Fruit fly (Drosophila melanogaster) whole organism, prepupa: ENCODE measurements around the gene Ntf-2r.
A peak's percentile ranks its signal among the peaks of the same experiment; 100 is the strongest.

ENCODE experiments used
- CG10631 ChIP-seq: fragments of 200-800 bp; sonication (Bioruptor generic); optimal IDR thresholded peaks from 2 replicates; lab custom pipeline; 2016; ENCODE audit warnings: missing biosample characterization, missing genetic modification characterization
- CG10669 ChIP-seq: fragments of 200-800 bp; sonication (Bioruptor generic); optimal IDR thresholded peaks from 3 replicates; lab custom pipeline; 2018; ENCODE audit warnings: missing biosample characterization, mild to moderate bottlenecking, missing genetic modification characterization, moderate library complexity
- CG11294 ChIP-seq: fragments of 200-800 bp; sonication (Bioruptor generic); IDR thresholded peaks from 2 replicates; pipeline ENCODE4 v1.3.6; 2022; ENCODE audit warnings: missing biosample characterization, missing genetic modification characterization
- CG11762 ChIP-seq: fragments of 200-800 bp; sonication (Bioruptor generic); optimal IDR thresholded peaks from 3 replicates; lab custom pipeline; 2016; ENCODE audit warnings: missing biosample characterization, missing genetic modification characterization; ENCODE audit not compliant: insufficient read depth
- CG11902 ChIP-seq: fragments of 200-800 bp; sonication (Bioruptor generic); optimal IDR thresholded peaks from 3 replicates; lab custom pipeline; 2016; ENCODE audit warnings: missing biosample characterization, missing genetic modification characterization
- CG15336 ChIP-seq: fragments of 200-800 bp; sonication (Bioruptor generic); IDR thresholded peaks from 2 replicates; pipeline ENCODE4 v1.3.6; 2022; ENCODE audit warnings: missing biosample characterization, missing genetic modification characterization
- CG3032 ChIP-seq: fragments of 200-800 bp; optimal IDR thresholded peaks from 2 replicates; lab custom pipeline; 2019; ENCODE audit warnings: missing biosample characterization, mild to moderate bottlenecking, missing genetic modification characterization, moderate library complexity
- CG31627 ChIP-seq: fragments of 200-800 bp; sonication (Bioruptor generic); optimal IDR thresholded peaks from 3 replicates; lab custom pipeline; 2016; ENCODE audit warnings: missing biosample characterization, missing genetic modification characterization
- CG32006 ChIP-seq: fragments of 200-800 bp; sonication (Bioruptor generic); optimal IDR thresholded peaks from 3 replicates; lab custom pipeline; 2017; ENCODE audit warnings: missing biosample characterization, mild to moderate bottlenecking, missing genetic modification characterization
- CG3919 ChIP-seq: fragments of 200-800 bp; sonication (Bioruptor generic); optimal IDR thresholded peaks from 3 replicates; lab custom pipeline; 2016; ENCODE audit warnings: missing biosample characterization, missing genetic modification characterization
- CG4318 ChIP-seq: fragments of 200-800 bp; sonication (Bioruptor generic); optimal IDR thresholded peaks from 3 replicates; lab custom pipeline; 2017; ENCODE audit warnings: missing biosample characterization, mild to moderate bottlenecking, missing genetic modification characterization
- CG6163 ChIP-seq: fragments of 200-800 bp; sonication (Bioruptor generic); IDR thresholded peaks from 3 replicates; pipeline ENCODE4 v1.3.6; 2022; ENCODE audit warnings: missing biosample characterization, missing genetic modification characterization
- CG6792 ChIP-seq: fragments of 200-800 bp; sonication (Bioruptor generic); optimal IDR thresholded peaks from 3 replicates; lab custom pipeline; 2016; ENCODE audit warnings: missing biosample characterization, missing genetic modification characterization
- CG6808 ChIP-seq: fragments of 200-800 bp; sonication (Bioruptor generic); optimal IDR thresholded peaks from 3 replicates; lab custom pipeline; 2017; ENCODE audit warnings: missing biosample characterization, missing genetic modification characterization, mild to moderate bottlenecking, moderate library complexity, missing genetic modification reagents
- CG6854 ChIP-seq: fragments of 200-800 bp; sonication (Bioruptor generic); optimal IDR thresholded peaks from 2 replicates; lab custom pipeline; 2017; ENCODE audit warnings: missing biosample characterization, mild to moderate bottlenecking, missing genetic modification characterization
- CG7368 ChIP-seq: fragments of 200-800 bp; sonication (Bioruptor generic); optimal IDR thresholded peaks from 3 replicates; lab custom pipeline; 2016; ENCODE audit warnings: missing biosample characterization, missing genetic modification characterization
- CG8119 ChIP-seq: fragments of 200-800 bp; sonication (Bioruptor generic); IDR thresholded peaks from 3 replicates; pipeline ENCODE4 v1.3.6; 2022; ENCODE audit warnings: missing biosample characterization, missing genetic modification characterization
- CG8319 ChIP-seq: fragments of 200-800 bp; sonication (Bioruptor generic); optimal IDR thresholded peaks from 3 replicates; lab custom pipeline; 2016; ENCODE audit warnings: missing biosample characterization, missing genetic modification characterization
- CG8632 ChIP-seq: fragments of 200-800 bp; sonication (Bioruptor generic); optimal IDR thresholded peaks from 3 replicates; lab custom pipeline; 2016; ENCODE audit warnings: missing biosample characterization, missing genetic modification characterization
- CG9139 ChIP-seq: fragments of 200-800 bp; sonication (Bioruptor generic); optimal IDR thresholded peaks from 3 replicates; lab custom pipeline; 2017; ENCODE audit warnings: missing biosample characterization, mild to moderate bottlenecking, missing genetic modification characterization
- Eip75B ChIP-seq: fragments of 200-800 bp; sonication (Bioruptor generic); optimal IDR thresholded peaks from 3 replicates; lab custom pipeline; 2016; ENCODE audit warnings: missing biosample characterization, missing genetic modification characterization
- Eip78C ChIP-seq: fragments of 200-800 bp; sonication (Bioruptor generic); peaks from one replicate; lab custom pipeline; 2016; ENCODE audit warnings: missing biosample characterization, missing genetic modification characterization
- Eip93F ChIP-seq: fragments of 200-800 bp; sonication (Bioruptor generic); optimal IDR thresholded peaks from 2 replicates; lab custom pipeline; 2016; ENCODE audit warnings: missing biosample characterization, mild to moderate bottlenecking, missing genetic modification characterization
- Ets21C ChIP-seq: fragments of 200-800 bp; sonication (Bioruptor generic); optimal IDR thresholded peaks from 3 replicates; lab custom pipeline; 2016; ENCODE audit warnings: missing biosample characterization, missing genetic modification characterization
- Gug ChIP-seq: fragments of 200-800 bp; sonication (Bioruptor generic); IDR thresholded peaks from 2 replicates; pipeline ENCODE4 v1.3.6; 2022; ENCODE audit warnings: missing biosample characterization, missing genetic modification characterization
- Hr38 ChIP-seq: sonication (Bioruptor generic); optimal IDR thresholded peaks from 2 replicates; lab custom pipeline; 2016; ENCODE audit warnings: missing biosample characterization, missing genetic modification characterization
- Hr39 ChIP-seq: fragments of 200-800 bp; sonication (Bioruptor generic); optimal IDR thresholded peaks from 2 replicates; lab custom pipeline; 2016; ENCODE audit warnings: missing biosample characterization, missing genetic modification characterization
- Hr4 ChIP-seq: fragments of 200-800 bp; sonication (Bioruptor generic); optimal IDR thresholded peaks from 3 replicates; lab custom pipeline; 2016; ENCODE audit warnings: missing biosample characterization, missing genetic modification characterization
- Lpt ChIP-seq: fragments of 200-800 bp; sonication (Bioruptor generic); optimal IDR thresholded peaks from 3 replicates; lab custom pipeline; 2016; ENCODE audit warnings: missing biosample characterization, missing genetic modification characterization
- Met ChIP-seq: fragments of 200-800 bp; sonication (Bioruptor generic); optimal IDR thresholded peaks from 3 replicates; lab custom pipeline; 2016; ENCODE audit warnings: missing biosample characterization, missing genetic modification characterization
- OdsH ChIP-seq: fragments of 200-800 bp; sonication (Bioruptor generic); optimal IDR thresholded peaks from 3 replicates; lab custom pipeline; 2016; ENCODE audit warnings: missing biosample characterization, missing genetic modification characterization
- Smox ChIP-seq: fragments of 200-800 bp; sonication (Bioruptor generic); optimal IDR thresholded peaks from 3 replicates; lab custom pipeline; 2016; ENCODE audit warnings: missing biosample characterization, missing genetic modification characterization
- Sox102F ChIP-seq: fragments of 200-800 bp; sonication (Bioruptor generic); optimal IDR thresholded peaks from 2 replicates; lab custom pipeline; 2016; ENCODE audit warnings: missing biosample characterization, mild to moderate bottlenecking, missing genetic modification characterization
- Sox14 ChIP-seq: fragments of 200-800 bp; sonication (Bioruptor generic); optimal IDR thresholded peaks from 3 replicates; lab custom pipeline; 2016; ENCODE audit warnings: missing biosample characterization, missing genetic modification characterization
- Sox15 ChIP-seq: fragments of 200-800 bp; sonication (Bioruptor generic); optimal IDR thresholded peaks from 3 replicates; lab custom pipeline; 2016; ENCODE audit warnings: missing biosample characterization, missing genetic modification characterization
- achi ChIP-seq: fragments of 200-800 bp; sonication (Bioruptor generic); optimal IDR thresholded peaks from 3 replicates; lab custom pipeline; 2016; ENCODE audit warnings: missing biosample characterization, missing genetic modification characterization
- cyc ChIP-seq: fragments of 200-800 bp; sonication (Bioruptor generic); optimal IDR thresholded peaks from 3 replicates; lab custom pipeline; 2016; ENCODE audit warnings: missing biosample characterization, missing genetic modification characterization
- dac ChIP-seq: fragments of 200-800 bp; sonication (Bioruptor generic); optimal IDR thresholded peaks from 2 replicates; lab custom pipeline; 2017; ENCODE audit warnings: missing biosample characterization, mild to moderate bottlenecking, missing genetic modification characterization
- dsx ChIP-seq: fragments of 200-800 bp; optimal IDR thresholded peaks from 3 replicates; lab custom pipeline; 2019; ENCODE audit warnings: missing biosample characterization, mild to moderate bottlenecking, missing genetic modification characterization, moderate library complexity; ENCODE audit not compliant: poor library complexity, severe bottlenecking
- eg ChIP-seq: fragments of 200-800 bp; sonication (Bioruptor generic); IDR thresholded peaks from 3 replicates; pipeline ENCODE4 v1.3.6; 2022; ENCODE audit warnings: missing biosample characterization, missing genetic modification characterization
- fd59A ChIP-seq: fragments of 200-800 bp; sonication (Bioruptor generic); optimal IDR thresholded peaks from 2 replicates; lab custom pipeline; 2017; ENCODE audit warnings: missing biosample characterization, mild to moderate bottlenecking, missing genetic modification characterization, missing genetic modification reagents
- fd85E ChIP-seq: fragments of 200-800 bp; sonication (Bioruptor generic); optimal IDR thresholded peaks from 3 replicates; lab custom pipeline; 2016; ENCODE audit warnings: missing biosample characterization, missing genetic modification characterization
- fkh ChIP-seq: fragments of 200-800 bp; sonication (Bioruptor generic); optimal IDR thresholded peaks from 3 replicates; lab custom pipeline; 2017; ENCODE audit warnings: missing biosample characterization, mild to moderate bottlenecking, missing genetic modification characterization, moderate library complexity
- net ChIP-seq: fragments of 200-800 bp; sonication (Bioruptor generic); optimal IDR thresholded peaks from 3 replicates; lab custom pipeline; 2016; ENCODE audit warnings: missing biosample characterization, missing genetic modification characterization
- salr ChIP-seq, 2 experiments: fragments of 200-800 bp; sonication (Bioruptor generic); optimal IDR thresholded peaks; 3 replicates each; lab custom pipeline; 2016 to 2018; ENCODE audit warnings: missing biosample characterization in 2 of 2, missing genetic modification characterization in 2 of 2, mild to moderate bottlenecking in 1 of 2
- spab ChIP-seq: fragments of 200-800 bp; sonication (Bioruptor generic); optimal IDR thresholded peaks from 2 replicates; lab custom pipeline; 2017; ENCODE audit warnings: missing biosample characterization, mild to moderate bottlenecking, missing genetic modification characterization, missing genetic modification reagents
- svp ChIP-seq: fragments of 200-800 bp; sonication (Bioruptor generic); peaks from one replicate; lab custom pipeline; 2016; ENCODE audit warnings: missing biosample characterization, missing genetic modification characterization
- vri ChIP-seq: fragments of 200-800 bp; sonication (Bioruptor generic); optimal IDR thresholded peaks from 3 replicates; lab custom pipeline; 2016; ENCODE audit warnings: missing biosample characterization, mild to moderate bottlenecking, missing genetic modification characterization

Ntf-2r gene

dm6 chr2L:18466202-18466591 is 11.7 kb downstream of the Ntf-2r start (continued):
- TF ChIP-seq svp (GFP tag; lab: Kevin White, UChicago) (peak; percentile 84), spab (GFP tag; lab: Kevin White, UChicago) (peak; percentile 18), eg (GFP tag; lab: Robert Waterston, UW) (no peak), fkh (no peak), Sox102F (peak; percentile 48), Lpt (GFP tag; lab: Kevin White, UChicago) (no peak), Eip78C (GFP tag; lab: Kevin White, UChicago) (peak; percentile 84), Hr39 (GFP tag; lab: Kevin White, UChicago) (peak; percentile 70), CG4318 (GFP tag; lab: Kevin White, UChicago) (peak; percentile 28), Hr4 (GFP tag; lab: Kevin White, UChicago) (peak; percentile 35), Sox15 (GFP tag; lab: Kevin White, UChicago) (peak; percentile 29), CG7368 (no peak), cyc (GFP tag; lab: Kevin White, UChicago) (peak; percentile 53), Met (peak; percentile 72), CG6808 (GFP tag; lab: Kevin White, UChicago) (no peak), Sox14 (peak; percentile 55), CG6792 (GFP tag; lab: Kevin White, UChicago) (peak; percentile 30), CG3919 (peak; percentile 64), CG3032 (peak; percentile 31), Ets21C (GFP tag; lab: Kevin White, UChicago) (peak; percentile 55), net (GFP tag; lab: Kevin White, UChicago) (no peak), CG10669 (GFP tag; lab: Kevin White, UChicago) (peak; percentile 45), fd59A (no peak), Hr38 (GFP tag; lab: Kevin White, UChicago) (no peak), dsx (GFP tag; lab: Kevin White, UChicago) (no peak), CG8319 (GFP tag; lab: Kevin White, UChicago) (no peak), CG31627 (GFP tag; lab: Kevin White, UChicago) (peak; percentile 51), fd85E (GFP tag; lab: Kevin White, UChicago) (no peak), CG6163 (no peak), vri (no peak), Smox (GFP tag; lab: Kevin White, UChicago) (peak; percentile 70), CG32006 (GFP tag; lab: Kevin White, UChicago) (peak; percentile 57), Eip93F (GFP tag; lab: Kevin White, UChicago) (no peak), CG11294 (GFP tag; lab: Robert Waterston, UW) (no peak), CG11762 (GFP tag; lab: Kevin White, UChicago) (no peak), CG15336 (no peak), Eip75B (GFP tag; lab: Kevin White, UChicago) (peak; percentile 24)

dm6 chr2L:18466669-18467068 is 12.2 kb downstream of the Ntf-2r start:
- TF ChIP-seq CG6163 (peak; percentile 45; the same call in 1 of the 3 replicates), CG3032 (no peak)

dm6 chr2L:18467464-18467863 is 13.0 kb downstream of the Ntf-2r start:
- peak; percentile 18 for TF ChIP-seq Lpt (GFP tag; lab: Kevin White, UChicago)
- no peak for TF ChIP-seq OdsH (GFP tag; lab: Kevin White, UChicago)
- no peak; the same call in 2 of the 3 replicates for TF ChIP-seq CG8119 (GFP tag; lab: Robert Waterston, UW)
- no peak for TF ChIP-seq Gug (GFP tag; lab: Robert Waterston, UW)
- TF ChIP-seq CG32006 (GFP tag; lab: Kevin White, UChicago): no peak
- no peak for TF ChIP-seq fkh
- no peak for TF ChIP-seq fd85E (GFP tag; lab: Kevin White, UChicago)
- no peak for TF ChIP-seq Smox (GFP tag; lab: Kevin White, UChicago)
- TF ChIP-seq CG6854 (GFP tag; lab: Kevin White, UChicago): peak; percentile 25
- TF ChIP-seq CG7368: no peak
- no peak for TF ChIP-seq Ets21C (GFP tag; lab: Kevin White, UChicago)
- no peak for TF ChIP-seq Hr4 (GFP tag; lab: Kevin White, UChicago)
- peak; percentile 17 for TF ChIP-seq Eip78C (GFP tag; lab: Kevin White, UChicago)
- TF ChIP-seq CG9139 (GFP tag; lab: Kevin White, UChicago): no peak
- peak; percentile 19 for TF ChIP-seq CG6808 (GFP tag; lab: Kevin White, UChicago)
- no peak for TF ChIP-seq Hr39 (GFP tag; lab: Kevin White, UChicago)
- TF ChIP-seq CG6163: peak; percentile 62; the same call in 2 of the 3 replicates
- TF ChIP-seq CG10631 (GFP tag; lab: Kevin White, UChicago): no peak
- no peak for TF ChIP-seq net (GFP tag; lab: Kevin White, UChicago)
- TF ChIP-seq CG3919: no peak
- TF ChIP-seq eg (GFP tag; lab: Robert Waterston, UW): no peak
- TF ChIP-seq CG8632 (GFP tag; lab: Kevin White, UChicago): no peak
- TF ChIP-seq CG11902 (GFP tag; lab: Kevin White, UChicago): no peak
- TF ChIP-seq achi (GFP tag; lab: Kevin White, UChicago): no peak
- TF ChIP-seq salr (GFP tag; optimal IDR thresholded peaks at IDR 0.05; lab: Kevin White, UChicago): no peak
- TF ChIP-seq Eip75B (GFP tag; lab: Kevin White, UChicago): no peak
- TF ChIP-seq dac (GFP tag; lab: Kevin White, UChicago): no peak
